Worm (Caenorhabditis elegans) whole organism, L4 larva: ENCODE data around the gene B0250.7.

ENCODE experiments used
- fkh-10 ChIP-seq: fragments of 150-350 bp; optimal IDR thresholded peaks from 2 replicates; lab custom pipeline; 2014; ENCODE audit warnings: missing biosample characterization, missing genetic modification reagents, missing genetic modification characterization
- fos-1 ChIP-seq: fragments of 150-350 bp; optimal IDR thresholded peaks from 2 replicates; lab custom pipeline; 2014; ENCODE audit warnings: missing biosample characterization, missing genetic modification characterization
- lin-15B ChIP-seq: fragments of 150-350 bp; sonication (generic microtip); optimal IDR thresholded peaks from 3 replicates; lab custom pipeline; 2014; ENCODE audit warnings: missing biosample characterization, missing genetic modification characterization
- lsy-2 ChIP-seq, 2 experiments: fragments of 150-350 bp in 1 of 2; sonication (generic microtip) in 1 of 2; optimal IDR thresholded peaks; 2 replicates each; lab custom pipeline; 2014 to 2017; ENCODE audit warnings: missing biosample characterization in 2 of 2, missing genetic modification characterization in 2 of 2
- mdl-1 ChIP-seq, 2 experiments: fragments of 150-350 bp in 1 of 2; sonication (generic microtip) in 1 of 2; optimal IDR thresholded peaks; 2 replicates each; lab custom pipeline; 2014 to 2017; ENCODE audit warnings: missing biosample characterization in 2 of 2, missing genetic modification characterization in 2 of 2
- nhr-28 ChIP-seq: fragments of 150-350 bp; optimal IDR thresholded peaks from 2 replicates; lab custom pipeline; 2014; ENCODE audit warnings: missing biosample characterization, missing genetic modification characterization
- nhr-76 ChIP-seq: fragments of 150-350 bp; optimal IDR thresholded peaks from 2 replicates; lab custom pipeline; 2014; ENCODE audit warnings: missing biosample characterization, missing genetic modification characterization
- snpc-4 ChIP-seq: fragments of 150-350 bp; optimal IDR thresholded peaks from 2 replicates; lab custom pipeline; 2014; ENCODE audit warnings: missing biosample characterization, missing genetic modification characterization

DNA sequence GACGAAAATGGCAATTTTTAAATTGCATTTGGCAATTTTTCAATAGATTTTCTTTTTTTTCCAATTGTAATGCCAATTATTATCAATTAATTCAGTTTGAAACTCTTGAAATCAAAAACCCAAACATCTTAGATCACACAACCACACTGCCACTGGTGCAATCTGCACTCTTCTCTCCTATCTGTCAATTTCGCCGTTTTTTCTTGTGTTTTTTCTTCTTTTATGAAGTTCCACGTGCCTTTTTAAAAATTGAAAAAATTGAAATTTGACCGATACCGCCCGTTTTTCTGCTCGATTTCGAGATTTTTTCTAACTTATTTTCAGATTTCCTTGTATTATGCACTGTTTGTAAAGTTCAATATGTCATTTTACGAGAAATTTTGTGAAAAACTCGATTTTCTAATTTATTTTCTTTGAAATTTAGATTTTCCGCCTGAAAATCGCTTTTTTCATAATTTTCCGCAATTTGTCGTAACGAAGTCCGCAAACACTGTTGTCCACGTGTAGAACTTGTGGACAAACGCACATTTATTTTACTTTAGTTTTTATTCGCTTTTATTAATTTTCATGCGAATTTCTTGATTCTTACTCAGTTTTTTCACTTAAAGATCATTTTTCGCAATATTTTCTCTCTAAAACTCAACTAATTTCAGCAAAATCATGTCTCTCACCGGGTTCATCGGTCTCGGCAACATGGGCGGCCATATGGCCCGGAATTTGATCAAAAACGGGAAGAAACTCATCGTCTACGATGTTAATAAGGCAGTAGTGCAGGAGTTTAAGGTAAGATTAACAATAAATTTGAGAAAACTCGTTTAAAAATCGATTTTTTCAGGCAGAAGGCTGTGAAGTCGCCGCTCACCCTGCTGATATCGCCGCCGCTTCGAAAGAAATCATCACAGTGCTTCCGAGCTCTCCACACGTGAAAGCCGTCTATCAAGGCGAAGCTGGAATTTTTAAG is 17.7 kb upstream of the B0250.7 start, which contains the start of gene B0250.5:
- TF ChIP-seq nhr-76: no peak
- peak in 1 of 2 experiments; percentile 36 for TF ChIP-seq mdl-1 (tag; optimal IDR thresholded peaks at IDR 0.05; lab: Kevin White, UChicago)
- TF ChIP-seq snpc-4 (tag; lab: Kevin White, UChicago): no peak
- peak in 1 of 2 experiments; percentile 54 for TF ChIP-seq lsy-2 (tag; optimal IDR thresholded peaks at IDR 0.05; lab: Kevin White, UChicago)
- TF ChIP-seq lin-15B (tag; lab: Kevin White, UChicago): no peak
- no peak for TF ChIP-seq nhr-28 (tag; lab: Kevin White, UChicago)
- TF ChIP-seq fkh-10: no peak
- no peak for TF ChIP-seq fos-1
